Worm (Caenorhabditis elegans): ENCODE data around the gene vit-6.

vit-6 gene

DNA sequence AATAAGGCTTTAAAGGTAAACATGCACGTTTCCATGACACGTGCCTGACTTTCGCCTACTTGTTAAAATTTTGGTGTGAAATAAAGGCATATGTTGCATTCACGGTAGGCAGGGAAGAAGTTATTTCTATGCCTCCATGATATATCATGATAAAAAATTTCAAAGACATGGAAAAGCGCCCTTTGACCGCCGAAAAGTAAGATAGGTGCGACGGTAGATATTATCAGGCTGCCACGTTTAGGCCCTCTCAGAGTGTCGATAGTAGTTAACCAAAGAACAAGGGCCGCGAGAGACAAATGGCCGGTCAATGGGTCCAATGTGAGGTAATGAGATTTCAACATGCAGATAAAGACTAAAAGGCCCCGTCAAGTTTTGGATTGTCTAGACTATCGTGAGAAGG, 17.8 kb upstream of the vit-6 start (continued):
- TF ChIP-seq Y95B8A.8 (GFP tag; IDR thresholded peaks at IDR 0.05) (no peak), fkh-3 (tag; optimal IDR thresholded peaks at IDR 0.05) (no peak), K11D2.4 (GFP tag; IDR thresholded peaks at IDR 0.05) (no peak)

DNA sequence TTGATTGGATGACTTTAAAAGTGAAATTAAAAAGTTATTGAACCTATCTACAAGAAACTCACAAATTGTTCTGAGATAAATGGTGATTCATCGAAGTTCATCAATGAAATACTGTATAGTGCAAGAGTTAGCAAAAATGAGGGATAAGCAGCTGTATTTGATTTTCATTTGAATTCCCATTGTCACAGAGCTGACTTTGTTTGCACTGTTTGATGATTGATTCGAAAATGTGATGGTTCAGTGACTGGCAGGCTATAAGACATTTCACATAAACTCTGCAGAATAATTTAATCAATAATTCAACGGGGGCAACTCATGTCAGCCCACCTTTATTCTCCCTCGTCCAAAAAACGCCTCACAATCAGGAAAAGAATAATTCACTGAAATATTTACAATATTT, 17.4 kb upstream of the vit-6 start, which contains the start of gene T09A12.8:
Gene T09A12.8, minus strand, starts transcription at position 101 of the 400 bp plus-strand sequence.
- TF ChIP-seq Y53G8AR.9 (GFP tag; conservative IDR thresholded peaks at IDR 0.05), result no peak
- TF ChIP-seq ztf-22 (GFP tag; optimal IDR thresholded peaks at IDR 0.05), result no peak
- TF ChIP-seq F52B5.7 (tag; optimal IDR thresholded peaks at IDR 0.05), result no peak
- no peak for TF ChIP-seq somi-1 (GFP tag; optimal IDR thresholded peaks at IDR 0.05)
- TF ChIP-seq xnd-1 (tag; optimal IDR thresholded peaks at IDR 0.05), result no peak
- TF ChIP-seq rec-8 (tag; optimal IDR thresholded peaks at IDR 0.05), result no peak
- no peak for TF ChIP-seq ceh-27 (GFP tag; optimal IDR thresholded peaks at IDR 0.05)
- no peak for TF ChIP-seq attf-5 (GFP tag; optimal IDR thresholded peaks at IDR 0.05)
- no peak for TF ChIP-seq D2030.7 (GFP tag; IDR thresholded peaks at IDR 0.05)
- no peak for TF ChIP-seq snpc-1.3 (tag; optimal IDR thresholded peaks at IDR 0.05; ENCODE audit: insufficient read depth)
- no peak for TF ChIP-seq nfyb-1 (GFP tag; IDR thresholded peaks at IDR 0.05)
- TF ChIP-seq mcd-1 (GFP tag; IDR thresholded peaks at IDR 0.05), result no peak
- no peak for TF ChIP-seq ztf-28 (GFP tag; IDR thresholded peaks at IDR 0.05)
- no peak for TF ChIP-seq T26A5.8 (tag; optimal IDR thresholded peaks at IDR 0.05)
- no peak for TF ChIP-seq ceh-58 (GFP tag; IDR thresholded peaks at IDR 0.05)
- TF ChIP-seq madf-3 (GFP tag; IDR thresholded peaks at IDR 0.05), result no peak
- TF ChIP-seq chd-7 (tag; optimal IDR thresholded peaks at IDR 0.05), result no peak
- TF ChIP-seq Y79H2A.3 (GFP tag; conservative IDR thresholded peaks at IDR 0.05), result no peak
- TF ChIP-seq B0019.2 (GFP tag; conservative IDR thresholded peaks at IDR 0.05), result no peak
- TF ChIP-seq atf-7 (tag; optimal IDR thresholded peaks at IDR 0.05), result no peak

DNA sequence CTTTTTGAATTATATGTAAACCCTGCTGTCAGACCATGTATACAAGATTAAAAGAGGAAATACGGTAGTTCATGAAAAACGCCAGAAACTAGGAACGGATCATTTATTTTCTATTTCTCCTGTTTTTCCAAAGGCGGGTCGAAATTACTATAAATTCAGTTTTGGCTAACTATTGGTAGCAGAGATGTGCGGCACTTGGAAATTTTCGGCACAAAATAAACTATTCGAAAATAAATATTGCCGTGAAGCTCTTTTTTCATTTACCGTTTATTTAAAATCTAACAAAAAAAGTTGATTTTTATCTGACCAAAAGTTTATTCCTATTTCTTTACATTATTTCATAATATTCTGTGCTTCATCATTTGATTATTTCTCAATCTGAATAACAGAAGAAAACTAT, 16.8 kb upstream of the vit-6 start, which contains the start of gene T09A12.1:
Gene T09A12.1, plus strand, starts transcription at position 301 of the 400 bp plus-strand sequence.
- TF ChIP-seq rpc-1 (optimal IDR thresholded peaks at IDR 0.05) (no peak), rpc-1 (tag; optimal IDR thresholded peaks at IDR 0.05) (no peak), egrh-3 (GFP tag; IDR thresholded peaks at IDR 0.05) (no peak), attf-5 (GFP tag; optimal IDR thresholded peaks at IDR 0.05) (no peak), ccch-3 (GFP tag; optimal IDR thresholded peaks at IDR 0.05) (no peak), ZK185.1 (tag; optimal IDR thresholded peaks at IDR 0.05; ENCODE audit: poor library complexity, severe bottlenecking) (no peak)

DNA sequence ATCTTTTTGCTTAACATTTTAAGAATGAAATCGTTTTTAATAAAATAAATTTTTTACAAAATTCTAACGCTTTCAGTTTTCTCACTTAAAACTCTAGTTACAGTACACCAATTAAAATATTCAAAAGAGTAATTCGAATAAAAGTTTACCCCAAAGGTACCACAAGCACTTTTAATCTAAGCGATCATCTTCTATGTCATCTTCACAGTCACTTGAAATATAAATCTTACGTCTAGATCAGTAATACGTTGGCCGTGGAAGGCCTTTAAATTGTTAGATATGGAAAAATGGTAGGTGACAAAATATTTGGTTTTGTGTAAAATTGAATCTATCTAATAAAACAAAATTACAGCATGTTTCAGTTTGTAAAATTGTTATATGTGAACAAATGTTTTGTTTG, 13.6 kb upstream of the vit-6 start:
- TF ChIP-seq ceh-100 (GFP tag; IDR thresholded peaks at IDR 0.05) (no peak), him-1 (tag; optimal IDR thresholded peaks at IDR 0.05) (no peak), somi-1 (GFP tag; optimal IDR thresholded peaks at IDR 0.05) (no peak), egrh-3 (GFP tag; IDR thresholded peaks at IDR 0.05) (no peak), B0035.1 (tag; optimal IDR thresholded peaks at IDR 0.05) (no peak), attf-6 (GFP tag; IDR thresholded peaks at IDR 0.05) (no peak), nhr-120 (GFP tag; IDR thresholded peaks at IDR 0.05) (no peak), F49E8.2 (tag; optimal IDR thresholded peaks at IDR 0.05; ENCODE audit: insufficient read depth) (no peak), nhr-179 (tag; optimal IDR thresholded peaks at IDR 0.05) (no peak), cebp-2 (GFP tag; IDR thresholded peaks at IDR 0.05) (no peak), attf-5 (GFP tag; optimal IDR thresholded peaks at IDR 0.05) (no peak), F57A8.1 (GFP tag; optimal IDR thresholded peaks at IDR 0.05) (no peak), gei-17 (GFP tag; optimal IDR thresholded peaks at IDR 0.05) (no peak), ztf-6 (GFP tag; IDR thresholded peaks at IDR 0.05) (no peak), F22D6.2 (tag; optimal IDR thresholded peaks at IDR 0.05) (no peak), madf-3 (GFP tag; IDR thresholded peaks at IDR 0.05) (no peak), Y67H2A.10 (GFP tag; conservative IDR thresholded peaks at IDR 0.05) (no peak), tbp1 (GFP tag; optimal IDR thresholded peaks at IDR 0.05) (no peak), sptf-2 (GFP tag; optimal IDR thresholded peaks at IDR 0.05) (no peak), ekl-4 (GFP tag; IDR thresholded peaks at IDR 0.05) (no peak)

Data from whole organism, young adult.